Worm (Caenorhabditis elegans) whole organism, L3 larva: Measurements from ENCODE around the gene C56C10.6.

ENCODE experiments used
- aly-2 ChIP-seq: fragments of 150-350 bp; optimal IDR thresholded peaks from 2 replicates; lab custom pipeline; 2014; ENCODE audit warnings: missing biosample characterization, missing genetic modification characterization
- ama-1 ChIP-seq: fragments of 150-350 bp; optimal IDR thresholded peaks from 2 replicates; lab custom pipeline; 2018
- ceh-28 ChIP-seq: fragments of 150-350 bp; optimal IDR thresholded peaks from 2 replicates; lab custom pipeline; 2014; ENCODE audit warnings: missing biosample characterization, missing genetic modification reagents, missing genetic modification characterization
- ceh-82 ChIP-seq: fragments of 150-350 bp; optimal IDR thresholded peaks from 2 replicates; lab custom pipeline; 2014; ENCODE audit warnings: missing biosample characterization, missing genetic modification characterization
- daf-12 ChIP-seq: fragments of 150-350 bp; optimal IDR thresholded peaks from 2 replicates; lab custom pipeline; 2014; ENCODE audit warnings: missing biosample characterization, missing genetic modification reagents, missing genetic modification characterization
- egl-27 ChIP-seq: sonication (generic microtip); optimal IDR thresholded peaks from 4 replicates; lab custom pipeline; 2017; ENCODE audit warnings: missing biosample characterization, missing genetic modification reagents, missing genetic modification characterization
- egl-5 ChIP-seq: fragments of 150-350 bp; optimal IDR thresholded peaks from 2 replicates; lab custom pipeline; 2017; ENCODE audit warnings: missing biosample characterization, missing genetic modification reagents, missing genetic modification characterization, inconsistent platforms
- elt-2 ChIP-seq: sonication (generic microtip); optimal IDR thresholded peaks from 2 replicates; lab custom pipeline; 2016; ENCODE audit warnings: missing genetic modification reagents, mild to moderate bottlenecking, missing genetic modification characterization, missing compliant biosample characterization
- elt-3 ChIP-seq, 3 experiments: fragments of 150-350 bp in 1 of 3; sonication (generic microtip) in 2 of 3; optimal IDR thresholded peaks; 2 replicates in 2 of 3; 4 replicates in 1 of 3; lab custom pipeline; 2014 to 2017; ENCODE audit warnings: missing biosample characterization in 3 of 3, missing genetic modification characterization in 3 of 3
- eor-1 ChIP-seq, 2 experiments: fragments of 150-350 bp; optimal IDR thresholded peaks; 2 replicates each; lab custom pipeline; 2014 to 2018; ENCODE audit warnings: missing biosample characterization in 2 of 2, missing genetic modification characterization in 2 of 2
- fkh-10 ChIP-seq: sonication (generic microtip); optimal IDR thresholded peaks from 2 replicates; lab custom pipeline; 2017; ENCODE audit warnings: missing biosample characterization, missing genetic modification reagents, missing genetic modification characterization
- fos-1 ChIP-seq: fragments of 150-350 bp; optimal IDR thresholded peaks from 2 replicates; lab custom pipeline; 2014; ENCODE audit warnings: missing biosample characterization, missing genetic modification characterization
- hmg-11 ChIP-seq: sonication (generic microtip); optimal IDR thresholded peaks from 2 replicates; lab custom pipeline; 2016; ENCODE audit warnings: missing genetic modification characterization, missing compliant biosample characterization
- jun-1 ChIP-seq: fragments of 150-350 bp; optimal IDR thresholded peaks from 2 replicates; lab custom pipeline; 2014; ENCODE audit warnings: missing biosample characterization, missing genetic modification reagents, missing genetic modification characterization
- lin-15B ChIP-seq: fragments of 150-350 bp; optimal IDR thresholded peaks from 2 replicates; lab custom pipeline; 2014; ENCODE audit warnings: missing biosample characterization, missing genetic modification characterization
- lin-39 ChIP-seq: fragments of 150-350 bp; optimal IDR thresholded peaks from 2 replicates; lab custom pipeline; 2018; ENCODE audit warnings: missing biosample characterization, missing genetic modification reagents, missing genetic modification characterization
- lsy-12 ChIP-seq: sonication (generic microtip); optimal IDR thresholded peaks from 2 replicates; lab custom pipeline; 2016; ENCODE audit warnings: mild to moderate bottlenecking, missing genetic modification characterization, missing compliant biosample characterization
- mdl-1 ChIP-seq: fragments of 150-350 bp; optimal IDR thresholded peaks from 2 replicates; lab custom pipeline; 2014; ENCODE audit warnings: missing biosample characterization, missing genetic modification characterization
- mml-1 ChIP-seq: fragments of 150-350 bp; sonication (generic microtip); optimal IDR thresholded peaks from 3 replicates; lab custom pipeline; 2014; ENCODE audit warnings: missing biosample characterization, missing genetic modification characterization
- nfya-1 ChIP-seq: sonication (generic microtip); optimal IDR thresholded peaks from 2 replicates; lab custom pipeline; 2017; ENCODE audit warnings: missing genetic modification characterization, mild to moderate bottlenecking, missing compliant biosample characterization, antibody characterized with exemption, moderate library complexity; ENCODE audit not compliant: insufficient read depth
- nhr-11 ChIP-seq: fragments of 150-350 bp; optimal IDR thresholded peaks from 2 replicates; lab custom pipeline; 2014; ENCODE audit warnings: missing biosample characterization, missing genetic modification characterization
- nhr-12 ChIP-seq: fragments of 150-350 bp; optimal IDR thresholded peaks from 2 replicates; lab custom pipeline; 2014; ENCODE audit warnings: missing biosample characterization, missing genetic modification characterization
- nhr-23 ChIP-seq: fragments of 150-350 bp; optimal IDR thresholded peaks from 2 replicates; lab custom pipeline; 2014; ENCODE audit warnings: missing biosample characterization, missing genetic modification reagents, missing genetic modification characterization
- nhr-237 ChIP-seq: fragments of 150-350 bp; optimal IDR thresholded peaks from 2 replicates; lab custom pipeline; 2014; ENCODE audit warnings: missing biosample characterization, missing genetic modification characterization
- nhr-25 ChIP-seq: sonication (generic microtip); optimal IDR thresholded peaks from 2 replicates; lab custom pipeline; 2017; ENCODE audit warnings: missing biosample characterization, missing genetic modification characterization
- nhr-43 ChIP-seq: sonication (generic microtip); optimal IDR thresholded peaks from 2 replicates; lab custom pipeline; 2016; ENCODE audit warnings: mild to moderate bottlenecking, missing genetic modification characterization, missing compliant biosample characterization; ENCODE audit not compliant: poor library complexity, severe bottlenecking
- nhr-67 ChIP-seq: fragments of 150-350 bp; optimal IDR thresholded peaks from 2 replicates; lab custom pipeline; 2014; ENCODE audit warnings: missing biosample characterization, missing genetic modification characterization
- pha-4 ChIP-seq: fragments of 150-350 bp; optimal IDR thresholded peaks from 2 replicates; lab custom pipeline; 2014; ENCODE audit warnings: missing biosample characterization, missing genetic modification reagents, missing genetic modification characterization
- pqm-1 ChIP-seq: fragments of 150-350 bp; optimal IDR thresholded peaks from 2 replicates; lab custom pipeline; 2017; ENCODE audit warnings: missing biosample characterization, missing genetic modification characterization, inconsistent platforms
- sea-2 ChIP-seq: fragments of 150-350 bp; sonication (generic microtip); optimal IDR thresholded peaks from 4 replicates; lab custom pipeline; 2014; ENCODE audit warnings: missing biosample characterization, missing genetic modification reagents, missing genetic modification characterization
- tbx-2 ChIP-seq: sonication (generic microtip); optimal IDR thresholded peaks from 2 replicates; lab custom pipeline; 2016; ENCODE audit warnings: mild to moderate bottlenecking, missing genetic modification characterization, missing compliant biosample characterization
- unc-39 ChIP-seq: sonication (generic microtip); optimal IDR thresholded peaks from 4 replicates; lab custom pipeline; 2017; ENCODE audit warnings: missing biosample characterization, missing genetic modification characterization
- unc-62 ChIP-seq: fragments of 150-350 bp; sonication (generic microtip); optimal IDR thresholded peaks from 4 replicates; lab custom pipeline; 2014; ENCODE audit warnings: missing biosample characterization, missing genetic modification reagents, missing genetic modification characterization
- zag-1 ChIP-seq: fragments of 150-350 bp; optimal IDR thresholded peaks from 2 replicates; lab custom pipeline; 2014; ENCODE audit warnings: missing biosample characterization, missing genetic modification characterization
- ztf-11 ChIP-seq: fragments of 150-350 bp; optimal IDR thresholded peaks from 2 replicates; lab custom pipeline; 2014; ENCODE audit warnings: missing biosample characterization, missing genetic modification characterization
- ztf-4 ChIP-seq: fragments of 150-350 bp; optimal IDR thresholded peaks from 2 replicates; lab custom pipeline; 2014; ENCODE audit warnings: missing biosample characterization, missing genetic modification characterization

C56C10.6 gene

ce11 chrII:6609315-6609842 is 28.2 kb upstream of the C56C10.6 start, which contains the start of gene epg-5:
Gene epg-5, minus strand, starts transcription at chrII:6609365.
- TF ChIP-seq nfya-1 (tag; lab: Kevin White, UChicago), result peak; percentile 48
- TF ChIP-seq lin-39 (tag; lab: Kevin White, UChicago), result no peak
- peak; percentile 20 for TF ChIP-seq hmg-11 (tag; lab: Kevin White, UChicago)
- no peak for TF ChIP-seq mml-1 (tag; lab: Kevin White, UChicago)
- TF ChIP-seq jun-1 (tag; lab: Kevin White, UChicago), result no peak
- TF ChIP-seq lin-15B (tag; lab: Kevin White, UChicago), result no peak
- no peak for TF ChIP-seq zag-1 (tag; lab: Kevin White, UChicago)
- peak; percentile 47 for TF ChIP-seq pqm-1 (tag; lab: Kevin White, UChicago)
- no peak for TF ChIP-seq aly-2
- TF ChIP-seq unc-62 (GFP tag; lab: Kevin White, UChicago), result no peak
- TF ChIP-seq fkh-10 (GFP tag; lab: Kevin White, UChicago), result no peak
- TF ChIP-seq pha-4 (tag; lab: Kevin White, UChicago), result peak; percentile 68
- no peak for TF ChIP-seq ztf-11 (tag; lab: Kevin White, UChicago)
- no peak for TF ChIP-seq nhr-11 (tag; lab: Kevin White, UChicago)
- no peak for TF ChIP-seq nhr-237 (tag; lab: Kevin White, UChicago)
- TF ChIP-seq ceh-28 (tag; lab: Kevin White, UChicago), result no peak
- no peak for TF ChIP-seq elt-3 (tag; optimal IDR thresholded peaks at IDR 0.05; lab: Kevin White, UChicago)
- peak; percentile 41 for TF ChIP-seq egl-5
- no peak for TF ChIP-seq mdl-1 (tag; lab: Kevin White, UChicago)
- peak; percentile 62 for TF ChIP-seq elt-2 (tag; lab: Kevin White, UChicago)

- TF ChIP-seq nfya-1 (tag; lab: Kevin White, UChicago) (no peak), tbx-2 (tag; lab: Kevin White, UChicago) (no peak), fos-1 (tag; lab: Kevin White, UChicago) (no peak), nhr-12 (tag; lab: Kevin White, UChicago) (no peak), ztf-4 (tag; lab: Kevin White, UChicago) (no peak), lsy-12 (no peak), eor-1 (tag; optimal IDR thresholded peaks at IDR 0.05; lab: Kevin White, UChicago) (no peak), elt-3 (tag; optimal IDR thresholded peaks at IDR 0.05; lab: Kevin White, UChicago) (no peak), nhr-67 (tag; lab: Kevin White, UChicago) (no peak), daf-12 (tag; lab: Kevin White, UChicago) (no peak)
Measured at ce11 chrII:6608626-6609025, 27.5 kb upstream of the C56C10.6 start.

- TF ChIP-seq nhr-67 (tag; lab: Kevin White, UChicago) (no peak), mdl-1 (tag; lab: Kevin White, UChicago) (no peak), lsy-12 (peak; percentile 33), elt-3 (tag; optimal IDR thresholded peaks at IDR 0.05; lab: Kevin White, UChicago) (no peak), nhr-43 (tag; lab: Kevin White, UChicago) (no peak), nhr-23 (tag; lab: Kevin White, UChicago) (peak; percentile 9), nhr-25 (tag; lab: Kevin White, UChicago) (peak; percentile 3), hmg-11 (tag; lab: Kevin White, UChicago) (peak; percentile 80), tbx-2 (tag; lab: Kevin White, UChicago) (no peak), nfya-1 (tag; lab: Kevin White, UChicago) (peak; percentile 54), elt-2 (tag; lab: Kevin White, UChicago) (peak; percentile 19), nhr-12 (tag; lab: Kevin White, UChicago) (no peak), lin-39 (tag; lab: Kevin White, UChicago) (peak; percentile 24), unc-39 (tag; lab: Kevin White, UChicago) (no peak), ztf-11 (tag; lab: Kevin White, UChicago) (no peak), zag-1 (tag; lab: Kevin White, UChicago) (no peak), egl-27 (tag; lab: Kevin White, UChicago) (no peak)
Measured at ce11 chrII:6600973-6601372, 19.8 kb upstream of the C56C10.6 start, which contains the start of gene vps-33.2. Gene vps-33.2, plus strand, starts transcription at chrII:6601216.

ce11 chrII:6598050-6598449 is 16.9 kb upstream of the C56C10.6 start, which contains the start of gene dnj-8:
Gene dnj-8, minus strand, starts transcription at chrII:6598080.
- TF ChIP-seq lin-15B (tag; lab: Kevin White, UChicago) (peak; percentile 23), elt-3 (tag; optimal IDR thresholded peaks at IDR 0.05; lab: Kevin White, UChicago) (no peak), pqm-1 (tag; lab: Kevin White, UChicago) (no peak), nfya-1 (tag; lab: Kevin White, UChicago) (peak; percentile 60), pha-4 (tag; lab: Kevin White, UChicago) (peak; percentile 25), sea-2 (GFP tag; lab: Kevin White, UChicago) (no peak), ama-1 (peak; percentile 6), lin-39 (tag; lab: Kevin White, UChicago) (peak; percentile 66), ceh-82 (no peak)
